Fruit fly (Drosophila melanogaster): ENCODE measurements around the gene Scp2.

The Scp2 gene

DNA sequence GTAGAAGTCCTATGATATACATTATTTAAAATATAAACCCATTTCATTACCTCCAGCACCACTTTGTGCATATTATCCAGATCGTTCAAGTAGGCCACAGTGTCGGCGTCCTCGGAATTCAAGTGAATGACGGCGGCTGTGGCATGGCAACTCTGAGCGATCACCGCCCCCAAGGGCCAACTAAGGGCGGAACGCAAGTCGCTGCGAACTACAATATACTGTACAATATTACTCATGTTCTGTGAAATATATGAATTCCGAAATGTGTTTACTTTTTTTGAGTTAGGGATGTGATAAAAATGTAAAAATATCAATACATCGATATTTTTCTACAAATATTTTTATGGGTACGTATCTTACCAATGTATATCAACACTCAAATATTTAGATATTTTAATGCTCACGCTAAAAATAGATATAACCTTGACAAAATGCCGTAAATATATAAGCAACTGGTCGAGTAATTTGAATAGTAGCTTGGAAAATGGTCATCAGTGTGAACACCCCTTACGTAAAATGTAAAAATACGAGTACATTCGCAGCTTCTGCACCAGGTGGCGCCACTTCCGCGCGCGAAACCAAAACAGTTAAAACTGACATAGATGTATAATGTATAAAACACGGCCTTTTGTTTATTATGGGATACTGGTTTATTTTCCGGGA lies 9.8 kb downstream of the Scp2 start, which contains the start of gene CG14903 (continued):
- TF ChIP-seq B-H2 (GFP tag; optimal IDR thresholded peaks at IDR 0.05), result no peak
- peak; percentile 3 for TF ChIP-seq CG18619 (GFP tag; optimal IDR thresholded peaks at IDR 0.05)
- TF ChIP-seq CG13624 (GFP tag; optimal IDR thresholded peaks at IDR 0.05), result peak; percentile 25
- TF ChIP-seq CG7928 (GFP tag; optimal IDR thresholded peaks at IDR 0.05), result no peak
- TF ChIP-seq slp2 (GFP tag; optimal IDR thresholded peaks at IDR 0.05), result no peak
- peak; percentile 90 for TF ChIP-seq CG42726 (GFP tag; IDR thresholded peaks at IDR 0.05; ENCODE audit: partially characterized antibody)
- no peak for TF ChIP-seq CG10321 (GFP tag; IDR thresholded peaks at IDR 0.05)
- TF ChIP-seq Chrac-16 (GFP tag; optimal IDR thresholded peaks at IDR 0.05), result peak; percentile 12
- no peak for TF ChIP-seq CkIIα-i1 (GFP tag; IDR thresholded peaks at IDR 0.05)
- no peak for TF ChIP-seq dysf (GFP tag; IDR thresholded peaks at IDR 0.05)
- TF ChIP-seq ewg (GFP tag; optimal IDR thresholded peaks at IDR 0.05), result no peak
- peak; percentile 67 for TF ChIP-seq CG9932 (GFP tag; IDR thresholded peaks at IDR 0.05)
- no peak for TF ChIP-seq bigmax (GFP tag; optimal IDR thresholded peaks at IDR 0.05)
- peak; percentile 24 for TF ChIP-seq CG12155 (GFP tag; optimal IDR thresholded peaks at IDR 0.05)
- TF ChIP-seq CG10543 (GFP tag; optimal IDR thresholded peaks at IDR 0.05), result no peak
- TF ChIP-seq ttk (GFP tag; IDR thresholded peaks at IDR 0.05), result no peak; the same call in 1 of the 2 replicates
- TF ChIP-seq Antp (GFP tag; optimal IDR thresholded peaks at IDR 0.05), result peak; percentile 11
- no peak for TF ChIP-seq CG12744 (GFP tag; optimal IDR thresholded peaks at IDR 0.05)
- TF ChIP-seq lilli (GFP tag; optimal IDR thresholded peaks at IDR 0.05), result peak; percentile 8
- no peak for TF ChIP-seq CG3407 (GFP tag; optimal IDR thresholded peaks at IDR 0.05)
- TF ChIP-seq CoRest (tag; optimal IDR thresholded peaks at IDR 0.05), result peak; percentile 64
- peak; percentile 89 for TF ChIP-seq stwl (tag; optimal IDR thresholded peaks at IDR 0.05)
- no peak for TF ChIP-seq MTF-1 (GFP tag; optimal IDR thresholded peaks at IDR 0.05; ENCODE audit: borderline replicate concordance)
- TF ChIP-seq CG17829 (tag; optimal IDR thresholded peaks at IDR 0.05), result no peak
- TF ChIP-seq CG14860 (GFP tag; IDR thresholded peaks at IDR 0.05; ENCODE audit: partially characterized antibody), result peak; percentile 53; the same call in 2 of the 3 replicates
- no peak; the same call in 2 of the 3 replicates for TF ChIP-seq CG17361 (GFP tag; IDR thresholded peaks at IDR 0.05)
- TF ChIP-seq HHEX (GFP tag; optimal IDR thresholded peaks at IDR 0.05), result no peak
- no peak for TF ChIP-seq dmrt99B (tag; optimal IDR thresholded peaks at IDR 0.05)
- no peak for TF ChIP-seq gsb (GFP tag; IDR thresholded peaks at IDR 0.05)
- TF ChIP-seq CG2199 (GFP tag; IDR thresholded peaks at IDR 0.05), result peak; percentile 85
- TF ChIP-seq pita (GFP tag; optimal IDR thresholded peaks at IDR 0.05), result peak; percentile 13
- no peak for TF ChIP-seq tgo (GFP tag; IDR thresholded peaks at IDR 0.05)
- no peak for TF ChIP-seq CG12769 (tag; optimal IDR thresholded peaks at IDR 0.05)
- no peak for TF ChIP-seq dati (GFP tag; IDR thresholded peaks at IDR 0.05)
- no peak for TF ChIP-seq Pdp1 (GFP tag; optimal IDR thresholded peaks at IDR 0.05)
- peak; percentile 80 for TF ChIP-seq E2f2 (GFP tag; IDR thresholded peaks at IDR 0.05)
- TF ChIP-seq Myb (GFP tag; optimal IDR thresholded peaks at IDR 0.05), result peak; percentile 51
- TF ChIP-seq ssp (GFP tag; IDR thresholded peaks at IDR 0.05), result peak; percentile 71
- TF ChIP-seq Kr (GFP tag; optimal IDR thresholded peaks at IDR 0.05), result no peak
- no peak for TF ChIP-seq jing (GFP tag; optimal IDR thresholded peaks at IDR 0.05)
- no peak for TF ChIP-seq Oli (tag; optimal IDR thresholded peaks at IDR 0.05)
- peak; percentile 15 for TF ChIP-seq CG9797 (GFP tag; optimal IDR thresholded peaks at IDR 0.05)
- no peak for TF ChIP-seq CG2875 (GFP tag; optimal IDR thresholded peaks at IDR 0.05)
- TF ChIP-seq vnd (GFP tag; IDR thresholded peaks at IDR 0.05; ENCODE audit: partially characterized antibody), result peak; percentile 62; the same call in 2 of the 3 replicates
- TF ChIP-seq CG2129 (GFP tag; IDR thresholded peaks at IDR 0.05; ENCODE audit: partially characterized antibody), result peak; percentile 20; the same call in 1 of the 2 replicates
- peak; percentile 17 for TF ChIP-seq CG7786 (GFP tag; optimal IDR thresholded peaks at IDR 0.05)
- no peak for TF ChIP-seq CG15073 (GFP tag; optimal IDR thresholded peaks at IDR 0.05)
- peak in 1 of 2 experiments; percentile 51 for TF ChIP-seq chif (GFP tag; optimal IDR thresholded peaks at IDR 0.05)
- TF ChIP-seq row (GFP tag; IDR thresholded peaks at IDR 0.05), result peak; percentile 78
